Worm (Caenorhabditis elegans) whole organism, L2 larva: ENCODE measurements around the gene ZK154.6.
A peak's percentile ranks its signal among the peaks of the same experiment; 100 is the strongest.

Source experiments
- C34F6.9 ChIP-seq: fragments of 150-350 bp; optimal IDR thresholded peaks from 2 replicates; lab custom pipeline; 2014; ENCODE audit warnings: missing biosample characterization, missing genetic modification characterization
- F13H6.1 ChIP-seq: sonication (generic microtip); optimal IDR thresholded peaks from 2 replicates; lab custom pipeline; 2016; ENCODE audit warnings: missing genetic modification characterization, missing compliant biosample characterization
- alr-1 ChIP-seq: fragments of 150-350 bp; optimal IDR thresholded peaks from 2 replicates; lab custom pipeline; 2014; ENCODE audit warnings: missing biosample characterization, missing genetic modification characterization
- aly-2 ChIP-seq: fragments of 150-350 bp; optimal IDR thresholded peaks from 2 replicates; lab custom pipeline; 2014; ENCODE audit warnings: missing biosample characterization, missing genetic modification characterization
- blmp-1 ChIP-seq: sonication (generic microtip); optimal IDR thresholded peaks from 2 replicates; lab custom pipeline; 2017; ENCODE audit warnings: missing genetic modification characterization, mild to moderate bottlenecking, missing compliant biosample characterization, antibody characterized with exemption, moderate library complexity; ENCODE audit not compliant: insufficient read depth
- ceh-16 ChIP-seq: fragments of 150-350 bp; optimal IDR thresholded peaks from 2 replicates; lab custom pipeline; 2014; ENCODE audit warnings: missing biosample characterization, missing genetic modification characterization
- crh-2 ChIP-seq: sonication (generic microtip); optimal IDR thresholded peaks from 2 replicates; lab custom pipeline; 2017; ENCODE audit warnings: missing biosample characterization, missing genetic modification characterization
- dmd-4 ChIP-seq: sonication (generic microtip); optimal IDR thresholded peaks from 2 replicates; lab custom pipeline; 2017; ENCODE audit warnings: missing biosample characterization, missing genetic modification characterization
- egl-27 ChIP-seq: sonication (generic microtip); optimal IDR thresholded peaks from 3 replicates; lab custom pipeline; 2017; ENCODE audit warnings: missing biosample characterization, missing genetic modification reagents, missing genetic modification characterization
- elt-1 ChIP-seq: fragments of 150-350 bp; optimal IDR thresholded peaks from 2 replicates; lab custom pipeline; 2014; ENCODE audit warnings: missing biosample characterization, missing genetic modification characterization
- elt-3 ChIP-seq: sonication (generic microtip); optimal IDR thresholded peaks from 2 replicates; lab custom pipeline; 2017; ENCODE audit warnings: missing biosample characterization, missing genetic modification characterization
- fos-1 ChIP-seq: fragments of 150-350 bp; optimal IDR thresholded peaks from 2 replicates; lab custom pipeline; 2014; ENCODE audit warnings: missing biosample characterization, missing genetic modification characterization
- lin-11 ChIP-seq: fragments of 150-350 bp; sonication (generic microtip); optimal IDR thresholded peaks from 2 replicates; lab custom pipeline; 2014; ENCODE audit warnings: missing biosample characterization, missing genetic modification characterization, inconsistent platforms, mixed read lengths
- lin-39 ChIP-seq: fragments of 150-350 bp; optimal IDR thresholded peaks from 2 replicates; lab custom pipeline; 2014; ENCODE audit warnings: missing biosample characterization, missing genetic modification reagents, missing genetic modification characterization
- lsy-2 ChIP-seq, 2 experiments: fragments of 150-350 bp in 1 of 2; sonication (generic microtip) in 1 of 2; optimal IDR thresholded peaks; 2 replicates each; lab custom pipeline; 2014 to 2017; ENCODE audit warnings: missing biosample characterization in 2 of 2, missing genetic modification characterization in 2 of 2
- mab-5 ChIP-seq: fragments of 150-350 bp; optimal IDR thresholded peaks from 2 replicates; lab custom pipeline; 2014; ENCODE audit warnings: missing biosample characterization, missing genetic modification characterization
- mbf-1 ChIP-seq: sonication (generic microtip); optimal IDR thresholded peaks from 2 replicates; lab custom pipeline; 2017; ENCODE audit warnings: missing biosample characterization, missing genetic modification characterization
- mdl-1 ChIP-seq, 2 experiments: fragments of 150-350 bp in 1 of 2; sonication (generic microtip) in 1 of 2; optimal IDR thresholded peaks; 2 replicates each; lab custom pipeline; 2017; ENCODE audit warnings: missing biosample characterization in 2 of 2, missing genetic modification characterization in 2 of 2
- nhr-10 ChIP-seq: sonication (generic microtip); optimal IDR thresholded peaks from 2 replicates; lab custom pipeline; 2017; ENCODE audit warnings: missing biosample characterization, missing genetic modification characterization
- nhr-11 ChIP-seq: fragments of 150-350 bp; optimal IDR thresholded peaks from 2 replicates; lab custom pipeline; 2014; ENCODE audit warnings: missing biosample characterization, missing genetic modification characterization
- nhr-12 ChIP-seq: fragments of 150-350 bp; optimal IDR thresholded peaks from 2 replicates; lab custom pipeline; 2014; ENCODE audit warnings: missing biosample characterization, missing genetic modification characterization
- nhr-129 ChIP-seq: fragments of 150-350 bp; optimal IDR thresholded peaks from 2 replicates; lab custom pipeline; 2014; ENCODE audit warnings: missing biosample characterization, missing genetic modification characterization
- nhr-21 ChIP-seq: fragments of 150-350 bp; optimal IDR thresholded peaks from 2 replicates; lab custom pipeline; 2014; ENCODE audit warnings: missing biosample characterization, missing genetic modification characterization
- nhr-237 ChIP-seq: fragments of 150-350 bp; optimal IDR thresholded peaks from 2 replicates; lab custom pipeline; 2014; ENCODE audit warnings: missing biosample characterization, missing genetic modification characterization
- nhr-25 ChIP-seq: fragments of 150-350 bp; sonication (generic microtip); optimal IDR thresholded peaks from 3 replicates; lab custom pipeline; 2014; ENCODE audit warnings: missing biosample characterization, missing genetic modification characterization
- nhr-6 ChIP-seq: fragments of 150-350 bp; optimal IDR thresholded peaks from 2 replicates; lab custom pipeline; 2014; ENCODE audit warnings: missing biosample characterization, missing genetic modification characterization
- nhr-77 ChIP-seq: fragments of 150-350 bp; optimal IDR thresholded peaks from 2 replicates; lab custom pipeline; 2014; ENCODE audit warnings: missing biosample characterization, missing genetic modification characterization
- sem-4 ChIP-seq: fragments of 150-350 bp; optimal IDR thresholded peaks from 2 replicates; lab custom pipeline; 2014; ENCODE audit warnings: missing biosample characterization, missing genetic modification reagents, missing genetic modification characterization
- sma-3 ChIP-seq: sonication (generic microtip); optimal IDR thresholded peaks from 2 replicates; lab custom pipeline; 2016; ENCODE audit warnings: missing genetic modification reagents, missing genetic modification characterization, missing compliant biosample characterization
- sma-9 ChIP-seq, 2 experiments: fragments of 150-350 bp in 1 of 2; sonication (generic microtip) in 1 of 2; optimal IDR thresholded peaks; 2 replicates each; lab custom pipeline; 2014 to 2016; ENCODE audit warnings: missing genetic modification characterization in 2 of 2, mild to moderate bottlenecking in 1 of 2, missing biosample characterization in 1 of 2, missing compliant biosample characterization in 1 of 2, missing genetic modification reagents in 1 of 2, moderate library complexity in 1 of 2
- snpc-4 ChIP-seq: fragments of 150-350 bp; optimal IDR thresholded peaks from 2 replicates; lab custom pipeline; 2014; ENCODE audit warnings: missing biosample characterization, missing genetic modification characterization
- unc-39 ChIP-seq: fragments of 150-350 bp; optimal IDR thresholded peaks from 2 replicates; lab custom pipeline; 2014; ENCODE audit warnings: missing biosample characterization, missing genetic modification characterization
- unc-55 ChIP-seq: fragments of 150-350 bp; sonication (generic microtip); optimal IDR thresholded peaks from 3 replicates; lab custom pipeline; 2014; ENCODE audit warnings: missing biosample characterization, missing genetic modification reagents, missing genetic modification characterization
- unc-62 ChIP-seq: fragments of 150-350 bp; optimal IDR thresholded peaks from 2 replicates; lab custom pipeline; 2014; ENCODE audit warnings: missing biosample characterization, missing genetic modification reagents, missing genetic modification characterization
- zag-1 ChIP-seq: fragments of 150-350 bp; optimal IDR thresholded peaks from 2 replicates; lab custom pipeline; 2014; ENCODE audit warnings: missing biosample characterization, missing genetic modification characterization
- ztf-1 ChIP-seq: fragments of 200-800 bp; sonication (Bioruptor generic); conservative IDR thresholded peaks from 2 replicates; pipeline ENCODE4 v1.3.6; 2022; ENCODE audit warnings: missing genetic modification characterization, missing compliant biosample characterization
- ztf-11 ChIP-seq: sonication (generic microtip); optimal IDR thresholded peaks from 2 replicates; lab custom pipeline; 2017; ENCODE audit warnings: missing biosample characterization, missing genetic modification characterization
- ztf-4 ChIP-seq: fragments of 150-350 bp; optimal IDR thresholded peaks from 2 replicates; lab custom pipeline; 2014; ENCODE audit warnings: missing biosample characterization, missing genetic modification characterization

ZK154.6 gene

DNA sequence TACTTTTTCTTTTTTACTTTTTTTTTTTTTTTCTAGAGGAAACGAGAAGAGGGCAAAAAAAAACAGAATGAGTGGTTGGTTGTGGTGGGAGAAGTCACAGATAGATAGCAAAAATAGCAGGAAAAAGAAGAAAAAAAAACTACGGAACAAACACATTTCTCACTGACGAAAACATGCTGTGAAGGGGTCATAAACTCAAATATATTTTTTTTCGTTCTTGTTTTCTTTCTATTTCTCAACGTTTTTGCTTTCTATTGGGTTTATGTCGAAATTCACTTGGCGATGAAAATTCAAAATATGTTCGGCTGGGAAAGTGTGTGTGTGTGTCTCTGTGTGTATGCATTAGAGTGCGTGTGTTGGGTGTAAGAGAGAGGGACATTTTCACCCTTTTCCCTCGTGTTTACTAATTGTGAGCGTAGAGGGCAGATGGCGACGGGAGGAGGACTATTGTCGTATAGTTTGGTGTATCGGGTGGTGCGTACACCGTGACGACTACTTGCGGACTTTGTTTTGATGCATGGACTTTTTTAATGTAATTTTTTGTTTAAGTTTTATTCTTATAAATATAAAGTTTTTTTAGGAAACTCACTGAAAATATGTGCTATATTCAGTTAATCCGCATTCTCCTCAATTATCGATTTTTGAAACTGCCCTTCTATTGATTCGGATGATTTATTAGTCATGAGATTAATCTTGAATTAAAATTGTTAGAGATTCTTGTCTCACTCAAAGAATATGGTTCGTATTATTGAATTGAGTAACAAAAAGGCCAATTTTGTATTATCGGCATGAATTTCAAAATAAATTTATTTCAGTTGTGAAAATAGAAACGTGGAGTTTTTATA lies 16.2 kb upstream of the ZK154.6 start:
- TF ChIP-seq lin-39 (tag; lab: Kevin White, UChicago), result no peak
- peak; percentile 75 for TF ChIP-seq F13H6.1 (tag; lab: Kevin White, UChicago)
- TF ChIP-seq C34F6.9 (tag; lab: Kevin White, UChicago), result peak; percentile 79
- TF ChIP-seq lsy-2 (tag; optimal IDR thresholded peaks at IDR 0.05; lab: Kevin White, UChicago), result peak; percentile 15 to 66
- peak; percentile 42 for TF ChIP-seq ztf-4 (tag; lab: Kevin White, UChicago)
- TF ChIP-seq fos-1 (tag; lab: Kevin White, UChicago), result peak; percentile 40
- TF ChIP-seq mbf-1 (tag; lab: Kevin White, UChicago), result no peak
- peak; percentile 29 for TF ChIP-seq sem-4
- TF ChIP-seq nhr-237 (tag; lab: Kevin White, UChicago), result no peak
- peak; percentile 59 for TF ChIP-seq blmp-1 (tag; lab: Kevin White, UChicago)
- TF ChIP-seq nhr-129 (tag; lab: Kevin White, UChicago), result peak; percentile 92
- peak; percentile 35 for TF ChIP-seq zag-1
- TF ChIP-seq elt-1 (tag; lab: Kevin White, UChicago), result no peak
- peak; percentile 76 for TF ChIP-seq crh-2 (tag; lab: Kevin White, UChicago)
- TF ChIP-seq ztf-11 (tag; lab: Kevin White, UChicago), result no peak
- peak; percentile 64 for TF ChIP-seq nhr-25 (tag; lab: Kevin White, UChicago)
- TF ChIP-seq ceh-16 (tag; lab: Kevin White, UChicago), result peak; percentile 32
- no peak for TF ChIP-seq nhr-77 (tag; lab: Kevin White, UChicago)
- TF ChIP-seq mdl-1 (tag; optimal IDR thresholded peaks at IDR 0.05; lab: Kevin White, UChicago), result peak in 1 of 2 experiments; percentile 23
- TF ChIP-seq egl-27 (tag; lab: Kevin White, UChicago), result peak; percentile 12
- TF ChIP-seq sma-9 (GFP tag; optimal IDR thresholded peaks at IDR 0.05; lab: Kevin White, UChicago), result peak; percentile 48
- no peak for TF ChIP-seq sma-9 (tag; optimal IDR thresholded peaks at IDR 0.05; lab: Kevin White, UChicago)
- peak; percentile 22 for TF ChIP-seq unc-55
- peak; percentile 2 for TF ChIP-seq sma-3 (GFP tag; lab: Kevin White, UChicago)
- peak; percentile 70 for TF ChIP-seq nhr-6 (tag; lab: Kevin White, UChicago)

ce11 chrX:7808388-7808787 lies 15.0 kb upstream of the ZK154.6 start:
- TF ChIP-seq sem-4, result no peak
- TF ChIP-seq F13H6.1 (tag; lab: Kevin White, UChicago), result no peak

DNA sequence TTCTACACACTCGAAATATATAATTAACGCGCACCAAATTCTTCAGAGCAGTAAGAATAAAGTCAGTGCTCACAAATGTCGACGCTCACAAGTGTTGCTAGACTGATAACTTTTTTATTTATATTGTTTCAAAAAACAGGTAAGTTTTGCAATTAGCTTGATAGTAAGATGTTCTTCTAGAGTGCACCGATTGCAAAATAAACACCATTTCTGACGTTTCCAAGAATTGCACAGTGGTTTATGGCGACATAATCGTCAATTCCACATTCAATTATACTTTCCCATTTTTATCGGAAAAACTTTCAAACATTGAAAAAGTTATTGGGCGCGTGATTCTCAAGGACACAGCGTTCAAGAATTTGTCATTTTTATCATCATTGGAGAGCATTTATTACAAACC lies 7.0 kb upstream of the ZK154.6 start:
- TF ChIP-seq zag-1 (no peak), egl-27 (tag; lab: Kevin White, UChicago) (no peak), unc-62 (GFP tag; lab: Kevin White, UChicago) (no peak), ztf-1 (GFP tag; lab: Robert Waterston, UW) (no peak), lin-39 (tag; lab: Kevin White, UChicago) (no peak)

DNA sequence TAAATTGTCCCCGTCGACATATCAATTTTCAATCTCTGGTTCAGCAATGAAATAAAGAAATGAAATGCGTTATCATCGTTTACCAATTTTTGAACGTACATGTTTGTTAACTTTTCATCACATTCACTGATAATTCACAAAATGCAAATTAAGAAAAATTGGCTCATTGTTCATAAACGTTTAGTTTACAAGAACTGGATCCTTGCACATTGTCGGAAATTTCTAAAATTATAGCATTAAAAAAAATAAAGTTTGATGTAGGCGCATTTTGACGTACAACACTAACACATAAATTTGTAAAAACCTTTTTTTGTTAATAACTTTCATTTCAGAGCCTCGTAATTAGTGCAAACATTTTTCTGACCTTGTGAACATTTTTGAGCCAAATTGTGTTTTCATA lies 6.3 kb upstream of the ZK154.6 start, which contains the start of gene gpx-7:
TSS of gene gpx-7 (minus strand) at position 101 of the 400 bp plus-strand sequence.
- TF ChIP-seq fos-1 (tag; lab: Kevin White, UChicago), result peak; percentile 12
- no peak for TF ChIP-seq mab-5 (tag; lab: Kevin White, UChicago)

- TF ChIP-seq elt-3, result no peak
- no peak for TF ChIP-seq elt-1 (tag; lab: Kevin White, UChicago)
- TF ChIP-seq unc-39 (tag; lab: Kevin White, UChicago), result no peak
- no peak for TF ChIP-seq nhr-11 (tag; lab: Kevin White, UChicago)
- TF ChIP-seq lsy-2 (tag; optimal IDR thresholded peaks at IDR 0.05; lab: Kevin White, UChicago), result peak in 1 of 2 experiments; percentile 59
- peak; percentile 30 for TF ChIP-seq crh-2 (tag; lab: Kevin White, UChicago)
- no peak for TF ChIP-seq lin-39 (tag; lab: Kevin White, UChicago)
- TF ChIP-seq ztf-11 (tag; lab: Kevin White, UChicago), result no peak
- TF ChIP-seq nhr-129 (tag; lab: Kevin White, UChicago), result peak; percentile 35
- TF ChIP-seq nhr-10 (tag; lab: Kevin White, UChicago), result no peak
- TF ChIP-seq alr-1 (tag; lab: Kevin White, UChicago), result no peak
- TF ChIP-seq nhr-12 (tag; lab: Kevin White, UChicago), result no peak
- TF ChIP-seq zag-1, result no peak
- no peak for TF ChIP-seq blmp-1 (tag; lab: Kevin White, UChicago)
- peak; percentile 9 for TF ChIP-seq nhr-25 (tag; lab: Kevin White, UChicago)
- no peak for TF ChIP-seq nhr-21
- TF ChIP-seq nhr-237 (tag; lab: Kevin White, UChicago), result no peak
- peak; percentile 40 for TF ChIP-seq C34F6.9 (tag; lab: Kevin White, UChicago)
- no peak for TF ChIP-seq nhr-77 (tag; lab: Kevin White, UChicago)
- TF ChIP-seq nhr-6 (tag; lab: Kevin White, UChicago), result no peak
- TF ChIP-seq snpc-4 (tag; lab: Kevin White, UChicago), result no peak
- TF ChIP-seq dmd-4, result no peak
- peak; percentile 25 for TF ChIP-seq fos-1 (tag; lab: Kevin White, UChicago)
- no peak for TF ChIP-seq mbf-1 (tag; lab: Kevin White, UChicago)
- no peak for TF ChIP-seq aly-2 (tag; lab: Kevin White, UChicago)
- no peak for TF ChIP-seq lin-11
- TF ChIP-seq sma-9 (GFP tag; optimal IDR thresholded peaks at IDR 0.05; lab: Kevin White, UChicago), result peak; percentile 47
- no peak for TF ChIP-seq sma-9 (tag; optimal IDR thresholded peaks at IDR 0.05; lab: Kevin White, UChicago)
Measured at ce11 chrX:7798248-7799020, 5.1 kb upstream of the ZK154.6 start, which contains the start of gene adm-4. adm-4 (minus strand) TSS chrX:7798298.
